Fruit fly (Drosophila melanogaster) whole organism, embryonic: ENCODE results near the gene Phs.
A peak's percentile ranks its signal among the peaks of the same experiment; 100 is the strongest.

Experiments used
- ATbp ChIP-seq: fragments of 200-800 bp; sonication (Bioruptor generic); optimal IDR thresholded peaks from 2 replicates; lab custom pipeline; 2017; ENCODE audit warnings: missing biosample characterization, mild to moderate bottlenecking, missing genetic modification characterization, missing genetic modification reagents
- Adf1 ChIP-seq: fragments of 200-800 bp; sonication (Bioruptor generic); IDR thresholded peaks from 2 replicates; pipeline ENCODE4 v1.3.6; 2022; ENCODE audit warnings: missing biosample characterization, missing genetic modification characterization
- CG10366 ChIP-seq: fragments of 200-800 bp; sonication (Bioruptor generic); IDR thresholded peaks from 2 replicates; pipeline ENCODE4 v1.3.6; 2022; ENCODE audit warnings: missing biosample characterization, missing genetic modification characterization
- CG10431 ChIP-seq: fragments of 200-800 bp; sonication (Bioruptor generic); optimal IDR thresholded peaks from 3 replicates; lab custom pipeline; 2018; ENCODE audit warnings: missing biosample characterization, mild to moderate bottlenecking, missing genetic modification characterization
- CG10565 ChIP-seq: fragments of 200-800 bp; sonication (Bioruptor generic); optimal IDR thresholded peaks from 3 replicates; lab custom pipeline; 2016; ENCODE audit warnings: missing biosample characterization, mild to moderate bottlenecking, missing genetic modification characterization
- CG11247 ChIP-seq: fragments of 200-800 bp; sonication (Bioruptor generic); IDR thresholded peaks from 2 replicates; pipeline ENCODE4 v1.3.6; 2022; ENCODE audit warnings: missing biosample characterization, missing genetic modification characterization
- CG12942 ChIP-seq: fragments of 200-800 bp; sonication (Bioruptor generic); optimal IDR thresholded peaks from 3 replicates; lab custom pipeline; 2016; ENCODE audit warnings: missing biosample characterization, missing genetic modification characterization
- CG13123 ChIP-seq: fragments of 200-800 bp; sonication (Bioruptor generic); optimal IDR thresholded peaks from 2 replicates; lab custom pipeline; 2016; ENCODE audit warnings: missing biosample characterization, missing genetic modification characterization
- CG13775 ChIP-seq: fragments of 200-800 bp; sonication (Bioruptor generic); optimal IDR thresholded peaks from 3 replicates; lab custom pipeline; 2017; ENCODE audit warnings: missing biosample characterization, mild to moderate bottlenecking, missing genetic modification characterization
- CG1602 ChIP-seq: fragments of 200-800 bp; sonication (Bioruptor generic); optimal IDR thresholded peaks from 3 replicates; lab custom pipeline; 2016; ENCODE audit warnings: missing biosample characterization, missing genetic modification characterization
- CG17361 ChIP-seq: fragments of 200-800 bp; sonication (Bioruptor generic); IDR thresholded peaks from 3 replicates; pipeline ENCODE4 v1.3.6; 2022; ENCODE audit warnings: missing biosample characterization, missing genetic modification characterization
- CG18262 ChIP-seq: fragments of 200-800 bp; optimal IDR thresholded peaks from 3 replicates; lab custom pipeline; 2019; ENCODE audit warnings: missing biosample characterization, mild to moderate bottlenecking, missing genetic modification characterization, moderate library complexity
- CG31441 ChIP-seq: fragments of 200-800 bp; sonication (Bioruptor generic); IDR thresholded peaks from 2 replicates; pipeline ENCODE4 v1.3.6; 2022; ENCODE audit warnings: missing biosample characterization, missing genetic modification characterization
- CG3407 ChIP-seq: fragments of 200-800 bp; sonication (Bioruptor generic); optimal IDR thresholded peaks from 2 replicates; lab custom pipeline; 2018; ENCODE audit warnings: missing biosample characterization, mild to moderate bottlenecking, missing genetic modification characterization
- CG34422 ChIP-seq: fragments of 200-800 bp; sonication (Bioruptor generic); IDR thresholded peaks from 3 replicates; pipeline ENCODE4 v1.3.6; 2022; ENCODE audit warnings: missing biosample characterization, missing genetic modification characterization
- CG4730 ChIP-seq: fragments of 200-800 bp; sonication (Bioruptor generic); IDR thresholded peaks from 2 replicates; pipeline ENCODE4 v1.3.6; 2022; ENCODE audit warnings: missing biosample characterization, missing genetic modification characterization
- CG4820 ChIP-seq: fragments of 200-800 bp; sonication (Bioruptor generic); optimal IDR thresholded peaks from 3 replicates; lab custom pipeline; 2016; ENCODE audit warnings: missing biosample characterization, missing genetic modification characterization
- CG4854 ChIP-seq: fragments of 200-800 bp; sonication (Bioruptor generic); optimal IDR thresholded peaks from 2 replicates; lab custom pipeline; 2016; ENCODE audit warnings: missing biosample characterization, missing genetic modification characterization, inconsistent platforms
- CG6854 ChIP-seq: fragments of 200-800 bp; sonication (Bioruptor generic); optimal IDR thresholded peaks from 3 replicates; lab custom pipeline; 2017; ENCODE audit warnings: missing biosample characterization, mild to moderate bottlenecking, missing genetic modification characterization
- CG8089 ChIP-seq: fragments of 200-800 bp; sonication (Bioruptor generic); optimal IDR thresholded peaks from 3 replicates; lab custom pipeline; 2016; ENCODE audit warnings: missing biosample characterization, missing genetic modification characterization
- CTCF ChIP-seq: fragments of 200-800 bp; sonication (Bioruptor generic); optimal IDR thresholded peaks from 2 replicates; lab custom pipeline; 2017; ENCODE audit warnings: missing biosample characterization, mild to moderate bottlenecking, missing genetic modification characterization, moderate library complexity
- D19A ChIP-seq: fragments of 200-800 bp; optimal IDR thresholded peaks from 3 replicates; lab custom pipeline; 2019; ENCODE audit warnings: missing biosample characterization, mild to moderate bottlenecking, missing genetic modification characterization, moderate library complexity
- ERR ChIP-seq: fragments of 200-800 bp; sonication (Bioruptor generic); optimal IDR thresholded peaks from 2 replicates; lab custom pipeline; 2016; ENCODE audit warnings: missing biosample characterization, missing genetic modification characterization
- Lhr ChIP-seq: fragments of 200-800 bp; sonication (Bioruptor generic); optimal IDR thresholded peaks from 3 replicates; lab custom pipeline; 2017; ENCODE audit warnings: mild to moderate bottlenecking, missing biosample characterization, missing genetic modification reagents, missing genetic modification characterization
- MTF-1 ChIP-seq: fragments of 200-800 bp; sonication (Bioruptor generic); optimal IDR thresholded peaks from 2 replicates; lab custom pipeline; 2018; ENCODE audit warnings: missing biosample characterization, mild to moderate bottlenecking, missing genetic modification characterization, borderline replicate concordance
- NK7.1 ChIP-seq: fragments of 200-800 bp; sonication (Bioruptor generic); optimal IDR thresholded peaks from 3 replicates; lab custom pipeline; 2016; ENCODE audit warnings: missing biosample characterization, missing genetic modification characterization
- NfI ChIP-seq: fragments of 200-800 bp; sonication (Bioruptor generic); optimal IDR thresholded peaks from 3 replicates; lab custom pipeline; 2018; ENCODE audit warnings: missing biosample characterization, mild to moderate bottlenecking, missing genetic modification characterization, moderate library complexity
- Optix ChIP-seq: fragments of 200-800 bp; sonication (Bioruptor generic); IDR thresholded peaks from 3 replicates; pipeline ENCODE4 v1.3.6; 2022; ENCODE audit warnings: missing biosample characterization, missing genetic modification characterization
- Pdp1 ChIP-seq, 2 experiments: fragments of 200-800 bp; sonication (Bioruptor generic); optimal IDR thresholded peaks; 3 replicates each; lab custom pipeline; 2016; ENCODE audit warnings: missing biosample characterization in 2 of 2, missing genetic modification characterization in 2 of 2, mild to moderate bottlenecking in 1 of 2, moderate library complexity in 1 of 2
- Sry-δ ChIP-seq: fragments of 200-800 bp; sonication (Bioruptor generic); optimal IDR thresholded peaks from 2 replicates; lab custom pipeline; 2016; ENCODE audit warnings: missing biosample characterization, missing genetic modification characterization
- Usf ChIP-seq: fragments of 200-800 bp; sonication (Bioruptor generic); optimal IDR thresholded peaks from 2 replicates; lab custom pipeline; 2017; ENCODE audit warnings: missing genotype, missing biosample characterization, missing genetic modification characterization
- bab2 ChIP-seq: fragments of 200-800 bp; sonication (Bioruptor generic); optimal IDR thresholded peaks from 2 replicates; lab custom pipeline; 2016; ENCODE audit warnings: missing biosample characterization, missing genetic modification characterization
- bbx ChIP-seq: fragments of 200-800 bp; sonication (Bioruptor generic); IDR thresholded peaks from 2 replicates; pipeline ENCODE4 v1.3.6; 2022; ENCODE audit warnings: missing biosample characterization, missing genetic modification characterization; ENCODE audit not compliant: partially characterized antibody
- caup ChIP-seq: fragments of 200-800 bp; sonication (Bioruptor generic); optimal IDR thresholded peaks from 3 replicates; lab custom pipeline; 2017; ENCODE audit warnings: missing biosample characterization, mild to moderate bottlenecking, missing genetic modification characterization, moderate library complexity; ENCODE audit not compliant: severe bottlenecking
- emc ChIP-seq: fragments of 200-800 bp; sonication (Bioruptor generic); optimal IDR thresholded peaks from 2 replicates; lab custom pipeline; 2016; ENCODE audit warnings: missing biosample characterization, missing genetic modification characterization
- fd3F ChIP-seq: fragments of 200-800 bp; sonication (Bioruptor generic); optimal IDR thresholded peaks from 2 replicates; lab custom pipeline; 2018; ENCODE audit warnings: missing biosample characterization, mild to moderate bottlenecking, missing genetic modification characterization, moderate library complexity
- fd96Cb ChIP-seq: fragments of 200-800 bp; sonication (Bioruptor generic); optimal IDR thresholded peaks from 2 replicates; lab custom pipeline; 2018; ENCODE audit warnings: missing biosample characterization, mild to moderate bottlenecking, missing genetic modification characterization, moderate library complexity
- hb ChIP-seq: fragments of 200-800 bp; sonication (Bioruptor generic); IDR thresholded peaks from 3 replicates; pipeline ENCODE4 v1.3.6; 2022; ENCODE audit warnings: missing biosample characterization, missing genetic modification characterization; ENCODE audit not compliant: partially characterized antibody
- lab ChIP-seq: fragments of 200-800 bp; sonication (Bioruptor generic); optimal IDR thresholded peaks from 3 replicates; lab custom pipeline; 2017; ENCODE audit warnings: missing biosample characterization, missing genetic modification characterization, mild to moderate bottlenecking, moderate library complexity, missing genetic modification reagents
- lilli ChIP-seq: fragments of 200-800 bp; sonication (Bioruptor generic); optimal IDR thresholded peaks from 3 replicates; lab custom pipeline; 2016; ENCODE audit warnings: missing biosample characterization, missing genetic modification characterization
- lola ChIP-seq, 3 experiments: fragments of >200 bp in 2 of 3; fragments of 200-800 bp in 1 of 3; sonication (Bioruptor generic) in 1 of 3; optimal IDR thresholded peaks; 2 replicates each; lab custom pipeline; 2017 to 2019; ENCODE audit warnings: missing biosample characterization in 3 of 3, missing genetic modification characterization in 3 of 3, mild to moderate bottlenecking in 1 of 3, moderate library complexity in 1 of 3
- pan ChIP-seq, 4 experiments: fragments of >200 bp in 3 of 4; fragments of 200-800 bp in 1 of 4; sonication (Bioruptor generic) in 1 of 4; optimal IDR thresholded peaks in 3 of 4; IDR thresholded peaks in 1 of 4; 2 replicates each; pipeline versions ENCODE4 v1.3.6 to Lab custom; 2017 to 2022; ENCODE audit warnings: missing biosample characterization in 2 of 4, missing genetic modification characterization in 2 of 4, mixed read lengths in 1 of 4
- pb ChIP-seq: fragments of 200-800 bp; sonication (Bioruptor generic); optimal IDR thresholded peaks from 3 replicates; lab custom pipeline; 2016; ENCODE audit warnings: missing biosample characterization, missing genetic modification characterization
- peb ChIP-seq: fragments of 200-800 bp; sonication (Bioruptor generic); IDR thresholded peaks from 2 replicates; pipeline ENCODE4 v1.3.6; 2022; ENCODE audit warnings: missing biosample characterization, missing genetic modification characterization
- sd ChIP-seq: fragments of 200-800 bp; sonication (Bioruptor generic); optimal IDR thresholded peaks from 3 replicates; lab custom pipeline; 2018; ENCODE audit warnings: missing biosample characterization, mild to moderate bottlenecking, missing genetic modification characterization, moderate library complexity
- tx ChIP-seq: fragments of 200-800 bp; sonication (Bioruptor generic); optimal IDR thresholded peaks from 2 replicates; lab custom pipeline; 2016; ENCODE audit warnings: missing biosample characterization, missing genetic modification characterization
- vnd ChIP-seq: fragments of 200-800 bp; sonication (Bioruptor generic); IDR thresholded peaks from 3 replicates; pipeline ENCODE4 v1.3.6; 2022; ENCODE audit warnings: missing biosample characterization, missing genetic modification characterization; ENCODE audit not compliant: partially characterized antibody
- vvl ChIP-seq: fragments of 200-800 bp; sonication (Bioruptor generic); IDR thresholded peaks from 2 replicates; pipeline ENCODE4 v1.3.6; 2022; ENCODE audit warnings: missing biosample characterization, missing genetic modification characterization

Phs gene

DNA sequence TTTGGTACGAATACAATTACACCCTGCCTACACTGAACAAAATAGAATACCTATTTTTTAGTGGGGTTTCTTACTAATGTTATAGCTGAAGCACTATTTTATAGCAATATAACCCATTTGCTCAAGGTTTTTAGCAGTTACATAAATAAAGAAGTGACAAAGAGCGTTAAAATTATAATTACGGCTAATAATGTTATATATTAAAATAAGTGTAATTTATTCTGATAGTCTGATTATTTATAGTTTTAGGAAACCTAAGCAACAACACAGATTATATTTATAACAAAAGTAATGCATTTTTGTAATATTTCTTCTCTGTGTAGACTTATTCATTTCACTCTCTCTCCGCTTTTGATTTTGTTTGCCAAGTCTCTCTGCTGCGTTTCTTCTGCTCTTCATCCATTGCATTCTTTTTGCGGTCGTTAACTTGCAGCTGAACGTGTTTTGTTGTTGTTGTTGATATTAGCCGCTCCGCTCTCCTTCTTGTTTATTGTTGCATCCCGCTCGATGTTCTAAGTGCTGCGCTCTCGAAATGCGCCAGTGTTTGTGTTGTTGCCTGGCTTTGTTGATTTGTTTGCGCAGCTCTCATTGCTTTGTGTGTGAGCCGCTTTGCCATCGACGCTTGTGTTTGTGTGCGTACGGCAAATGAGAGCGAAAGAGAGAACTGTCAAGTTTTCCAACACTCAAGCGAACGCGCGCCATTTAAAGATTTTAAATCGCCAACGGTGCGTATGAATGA, 6.1 kb downstream of the Phs start (continued):
- TF ChIP-seq lola (GFP tag; optimal IDR thresholded peaks at IDR 0.05; lab: Kevin White, UChicago) (peak in 1 of 3 experiments; percentile 90), bab2 (peak; percentile 34), CG34422 (GFP tag; lab: Robert Waterston, UW) (peak; percentile 86; the same call in 2 of the 3 replicates), lilli (GFP tag; lab: Kevin White, UChicago) (peak; percentile 55), peb (GFP tag; lab: Robert Waterston, UW) (peak; percentile 46; the same call in 1 of the 2 replicates), Optix (GFP tag; lab: Robert Waterston, UW) (no peak), NfI (peak; percentile 85), CG11247 (no peak; the same call in 1 of the 2 replicates), MTF-1 (GFP tag; lab: Kevin White, UChicago) (peak; percentile 74), CG12942 (GFP tag; lab: Kevin White, UChicago) (peak; percentile 84), Usf (peak; percentile 74), CG17361 (peak; percentile 98), tx (GFP tag; lab: Kevin White, UChicago) (no peak), Adf1 (peak; percentile 59; the same call in 1 of the 2 replicates), pb (GFP tag; lab: Kevin White, UChicago) (peak; percentile 12), emc (GFP tag; lab: Kevin White, UChicago) (peak; percentile 23), CG6854 (GFP tag; lab: Kevin White, UChicago) (peak; percentile 81), NK7.1 (GFP tag; lab: Kevin White, UChicago) (no peak), vvl (peak; percentile 84), CG13775 (GFP tag; lab: Kevin White, UChicago) (peak; percentile 89), CTCF (GFP tag; lab: Kevin White, UChicago) (peak; percentile 42), CG31441 (GFP tag; lab: Robert Waterston, UW) (peak; percentile 96), Sry-δ (GFP tag; lab: Kevin White, UChicago) (no peak), fd96Cb (tag; lab: Kevin White, UChicago) (peak; percentile 97), D19A (tag; lab: Kevin White, UChicago) (peak; percentile 92), CG18262 (tag; lab: Kevin White, UChicago) (peak; percentile 96), CG10366 (peak; percentile 72), CG1602 (GFP tag; lab: Kevin White, UChicago) (peak; percentile 88), Pdp1 (GFP tag; optimal IDR thresholded peaks at IDR 0.05; lab: Kevin White, UChicago) (peak; percentile 53 to 64), Lhr (GFP tag; lab: Kevin White, UChicago) (peak; percentile 70), CG8089 (GFP tag; lab: Kevin White, UChicago) (no peak), hb (GFP tag; lab: Robert Waterston, UW) (no peak), ATbp (peak; percentile 92), bbx (no peak), pan (optimal IDR thresholded peaks at IDR 0.05; lab: Kevin White, UChicago) (no peak), pan (GFP tag; optimal IDR thresholded peaks at IDR 0.05 in 1 of 2, IDR thresholded peaks at IDR 0.05 in 1 of 2) (peak in 1 of 2 experiments; percentile 83), CG3407 (GFP tag; lab: Kevin White, UChicago) (peak; percentile 86), sd (tag; lab: Kevin White, UChicago) (peak; percentile 59), caup (GFP tag; lab: Kevin White, UChicago) (peak; percentile 81), CG13123 (GFP tag; lab: Kevin White, UChicago) (no peak), vnd (GFP tag; lab: Robert Waterston, UW) (no peak), ERR (GFP tag; lab: Kevin White, UChicago) (no peak), fd3F (GFP tag; lab: Kevin White, UChicago) (peak; percentile 89), lab (peak; percentile 90), CG10431 (GFP tag; lab: Kevin White, UChicago) (peak; percentile 41), CG4854 (GFP tag; lab: Kevin White, UChicago) (peak; percentile 9), CG10565 (GFP tag; lab: Kevin White, UChicago) (peak; percentile 7), CG4730 (GFP tag; lab: Robert Waterston, UW) (peak; percentile 78), CG4820 (GFP tag; lab: Kevin White, UChicago) (peak; percentile 89)
